Worm (Caenorhabditis elegans): Measurements from ENCODE around the gene Y82E9BR.22.

DNA sequence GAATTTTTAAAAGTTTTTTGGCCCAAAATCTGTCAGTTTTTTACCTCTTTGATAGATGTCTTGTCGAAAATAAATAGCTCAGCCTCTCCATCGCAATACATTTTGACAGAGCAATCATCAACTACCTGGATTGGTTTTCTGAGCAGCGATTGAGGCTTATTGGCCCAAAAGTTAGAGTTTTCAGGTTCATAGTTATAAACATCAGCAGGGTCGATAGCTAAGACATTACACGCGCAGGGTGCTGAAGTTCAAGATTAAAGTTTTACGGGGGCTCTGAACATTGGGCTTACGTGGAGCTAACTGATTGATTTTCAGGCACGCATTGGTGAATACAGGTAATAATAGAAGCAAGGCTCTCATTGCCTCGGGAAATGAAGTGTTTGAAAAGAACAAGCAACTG is 49.4 kb downstream of the Y82E9BR.22 start, which contains the start of gene Y82E9BR.9:
- no peak for TF ChIP-seq W03F9.2 (tag; optimal IDR thresholded peaks at IDR 0.05)
- no peak for TF ChIP-seq him-1 (tag; optimal IDR thresholded peaks at IDR 0.05)
- TF ChIP-seq dao-5 (tag; optimal IDR thresholded peaks at IDR 0.05): no peak
